Fruit fly (Drosophila melanogaster) S2 (cell line): Measurements from ENCODE around the gene Top2.

Experiments used
- CG8478 ChIP-seq: fragments of >200 bp; optimal IDR thresholded peaks from 2 replicates; lab custom pipeline; 2018
- CTCF ChIP-seq, 2 experiments: fragments of >200 bp; optimal IDR thresholded peaks; 2 replicates each; lab custom pipeline; 2018

DNA sequence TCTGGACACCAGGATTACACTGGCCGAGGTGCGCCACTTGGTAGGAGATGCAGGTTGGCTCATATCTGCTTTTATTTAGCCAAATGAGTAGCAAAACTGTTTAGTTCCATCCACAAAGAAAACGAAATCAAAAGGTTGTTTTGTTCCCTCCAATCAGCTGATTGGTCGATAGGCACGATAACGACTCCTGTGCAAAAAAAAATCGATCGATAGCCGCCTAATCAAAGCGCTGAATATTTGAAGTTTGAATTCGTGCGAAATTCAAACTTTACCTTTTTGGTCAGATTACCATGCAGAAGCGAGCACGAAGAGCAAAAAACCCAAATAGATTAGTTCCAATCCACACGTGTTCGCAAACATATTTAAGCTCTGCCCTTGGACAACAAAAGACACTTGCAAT, 31.2 kb upstream of the Top2 start, which contains the start of the genes CG10195 and CG13084:
- TF ChIP-seq CTCF (optimal IDR thresholded peaks at IDR 0.05; lab: Kevin White, UChicago) (no peak), CG8478 (lab: Kevin White, UChicago) (no peak)
